Worm (Caenorhabditis elegans) whole organism, L4 larva: ENCODE data around the gene R11G1.7.

Experiments
- D1046.2 ChIP-seq: fragments of 200-800 bp; sonication (Bioruptor generic); IDR thresholded peaks from 2 replicates; pipeline ENCODE4 v1.3.6; 2022; ENCODE audit warnings: missing genetic modification characterization, missing compliant biosample characterization
- F10B5.3 ChIP-seq: sonication (generic microtip); optimal IDR thresholded peaks from 2 replicates; lab custom pipeline; 2016; ENCODE audit warnings: mild to moderate bottlenecking, missing genetic modification characterization, missing compliant biosample characterization
- F49E8.2 ChIP-seq: sonication (generic microtip); optimal IDR thresholded peaks from 2 replicates; lab custom pipeline; 2016; ENCODE audit warnings: missing compliant biosample characterization, mild to moderate bottlenecking, missing genetic modification characterization, borderline replicate concordance
- T20F7.1 ChIP-seq: fragments of 200-800 bp; sonication (Bioruptor generic); optimal IDR thresholded peaks from 2 replicates; lab custom pipeline; 2018; ENCODE audit warnings: mild to moderate bottlenecking, missing genetic modification characterization, missing compliant biosample characterization
- Y105C5A.15 ChIP-seq: fragments of 200-800 bp; sonication (Bioruptor generic); IDR thresholded peaks from 2 replicates; pipeline ENCODE4 v1.3.6; 2022; ENCODE audit warnings: missing genetic modification characterization, missing compliant biosample characterization
- Y48G9A.11 ChIP-seq: fragments of 200-800 bp; sonication (Bioruptor generic); IDR thresholded peaks from 2 replicates; pipeline ENCODE4 v1.3.6; 2022; ENCODE audit warnings: missing genetic modification reagents, missing genetic modification characterization, missing compliant biosample characterization
- Y75B8A.6 ChIP-seq: fragments of 200-800 bp; sonication (Bioruptor generic); IDR thresholded peaks from 2 replicates; pipeline ENCODE4 v1.3.6; 2022; ENCODE audit warnings: missing genetic modification reagents, missing genetic modification characterization, missing compliant biosample characterization
- aly-2 ChIP-seq: sonication (generic microtip); optimal IDR thresholded peaks from 2 replicates; lab custom pipeline; 2018; ENCODE audit warnings: missing biosample characterization, missing genetic modification characterization
- arid-1 ChIP-seq: fragments of 200-800 bp; sonication (Bioruptor generic); conservative IDR thresholded peaks from 2 replicates; pipeline ENCODE4 v1.3.6; 2022; ENCODE audit warnings: missing genetic modification reagents, missing genetic modification characterization, missing compliant biosample characterization
- attf-4 ChIP-seq: sonication (generic microtip); optimal IDR thresholded peaks from 3 replicates; lab custom pipeline; 2017; ENCODE audit warnings: missing biosample characterization, missing genetic modification characterization
- ceh-28 ChIP-seq: fragments of 150-350 bp; optimal IDR thresholded peaks from 2 replicates; lab custom pipeline; 2014; ENCODE audit warnings: missing biosample characterization, missing genetic modification reagents, missing genetic modification characterization
- ceh-44 ChIP-seq: fragments of 200-800 bp; sonication (Bioruptor generic); IDR thresholded peaks from 2 replicates; pipeline ENCODE4 v1.3.6; 2022; ENCODE audit warnings: missing genetic modification reagents, missing genetic modification characterization, missing compliant biosample characterization
- ceh-82 ChIP-seq: sonication (generic microtip); optimal IDR thresholded peaks from 2 replicates; lab custom pipeline; 2017; ENCODE audit warnings: missing biosample characterization, missing genetic modification characterization
- ces-1 ChIP-seq: fragments of 150-350 bp; sonication (generic microtip); optimal IDR thresholded peaks from 4 replicates; lab custom pipeline; 2014; ENCODE audit warnings: missing biosample characterization, missing genetic modification reagents, missing genetic modification characterization
- daf-19 ChIP-seq: fragments of 200-800 bp; sonication (Bioruptor generic); conservative IDR thresholded peaks from 2 replicates; pipeline ENCODE4 v1.3.6; 2022; ENCODE audit warnings: missing genetic modification characterization, missing compliant biosample characterization
- dmd-6 ChIP-seq: fragments of 200-800 bp; sonication (Bioruptor generic); IDR thresholded peaks from 2 replicates; pipeline ENCODE4 v1.3.6; 2022; ENCODE audit warnings: missing genetic modification reagents, missing genetic modification characterization, missing compliant biosample characterization
- dpl-1 ChIP-seq: fragments of 150-350 bp; optimal IDR thresholded peaks from 2 replicates; lab custom pipeline; 2014; ENCODE audit warnings: missing biosample characterization, missing genetic modification reagents, missing genetic modification characterization
- egl-27 ChIP-seq: sonication (generic microtip); optimal IDR thresholded peaks from 3 replicates; lab custom pipeline; 2017; ENCODE audit warnings: missing biosample characterization, missing genetic modification reagents, missing genetic modification characterization
- fkh-10 ChIP-seq: fragments of 150-350 bp; optimal IDR thresholded peaks from 2 replicates; lab custom pipeline; 2014; ENCODE audit warnings: missing biosample characterization, missing genetic modification reagents, missing genetic modification characterization
- hif-1 ChIP-seq, 2 experiments: sonication (generic microtip); optimal IDR thresholded peaks; 2 replicates each; lab custom pipeline; 2016 to 2017; ENCODE audit warnings: missing compliant biosample characterization in 2 of 2, missing genetic modification characterization in 2 of 2, missing genetic modification reagents in 2 of 2, missing genotype in 2 of 2, mild to moderate bottlenecking in 1 of 2
- hlh-11 ChIP-seq: fragments of 200-800 bp; sonication (Bioruptor generic); optimal IDR thresholded peaks from 2 replicates; lab custom pipeline; 2018; ENCODE audit warnings: mild to moderate bottlenecking, missing genetic modification characterization, missing compliant biosample characterization
- hmg-1.1 ChIP-seq: fragments of 200-800 bp; sonication (Bioruptor generic); IDR thresholded peaks from 2 replicates; pipeline ENCODE4 v1.3.6; 2022; ENCODE audit warnings: missing genetic modification reagents, missing genetic modification characterization, missing compliant biosample characterization
- jun-1 ChIP-seq: fragments of 150-350 bp; optimal IDR thresholded peaks from 2 replicates; lab custom pipeline; 2014; ENCODE audit warnings: missing biosample characterization, missing genetic modification reagents, missing genetic modification characterization
- lim-7 ChIP-seq: fragments of 200-800 bp; sonication (Bioruptor generic); IDR thresholded peaks from 2 replicates; pipeline ENCODE4 v1.3.6; 2022; ENCODE audit warnings: missing genetic modification characterization, missing compliant biosample characterization
- lin-1 ChIP-seq: fragments of 200-800 bp; sonication (Bioruptor generic); IDR thresholded peaks from 2 replicates; pipeline ENCODE4 v1.3.6; 2022; ENCODE audit warnings: missing genetic modification reagents, missing genetic modification characterization, missing compliant biosample characterization
- lin-38 ChIP-seq: fragments of 200-800 bp; sonication (Bioruptor generic); IDR thresholded peaks from 2 replicates; pipeline ENCODE4 v1.3.6; 2022; ENCODE audit warnings: missing genetic modification reagents, missing genetic modification characterization, missing compliant biosample characterization
- lin-39 ChIP-seq: fragments of 150-350 bp; optimal IDR thresholded peaks from 2 replicates; lab custom pipeline; 2014; ENCODE audit warnings: missing biosample characterization, missing genetic modification reagents, missing genetic modification characterization
- lsy-2 ChIP-seq, 2 experiments: fragments of 150-350 bp in 1 of 2; sonication (generic microtip) in 1 of 2; optimal IDR thresholded peaks; 2 replicates each; lab custom pipeline; 2014 to 2017; ENCODE audit warnings: missing biosample characterization in 2 of 2, missing genetic modification characterization in 2 of 2
- madf-5 ChIP-seq, 2 experiments: fragments of 200-800 bp; sonication (Bioruptor generic); IDR thresholded peaks; 2 replicates each; pipeline ENCODE4 v1.3.6; 2022; ENCODE audit warnings: missing compliant biosample characterization in 2 of 2, missing genetic modification characterization in 2 of 2
- madf-9 ChIP-seq: fragments of 200-800 bp; sonication (Bioruptor generic); conservative IDR thresholded peaks from 2 replicates; pipeline ENCODE4 v1.3.6; 2022; ENCODE audit warnings: missing genetic modification reagents, missing genetic modification characterization, missing compliant biosample characterization
- mdl-1 ChIP-seq, 2 experiments: fragments of 150-350 bp in 1 of 2; sonication (generic microtip) in 1 of 2; optimal IDR thresholded peaks; 2 replicates each; lab custom pipeline; 2014 to 2017; ENCODE audit warnings: missing biosample characterization in 2 of 2, missing genetic modification characterization in 2 of 2
- mdt-29 ChIP-seq: fragments of 200-800 bp; sonication (Bioruptor generic); IDR thresholded peaks from 2 replicates; pipeline ENCODE4 v1.3.6; 2022; ENCODE audit warnings: missing genetic modification reagents, missing genetic modification characterization, missing compliant biosample characterization
- mep-1 ChIP-seq: fragments of 150-350 bp; sonication (generic microtip); optimal IDR thresholded peaks from 3 replicates; lab custom pipeline; 2014; ENCODE audit warnings: missing biosample characterization, missing genetic modification characterization
- mes-2 ChIP-seq: sonication (generic microtip); optimal IDR thresholded peaks from 2 replicates; lab custom pipeline; 2016; ENCODE audit warnings: missing genotype, mild to moderate bottlenecking, missing genetic modification characterization, missing compliant biosample characterization; ENCODE audit not compliant: poor library complexity, severe bottlenecking
- nhr-10 ChIP-seq: fragments of 150-350 bp; optimal IDR thresholded peaks from 2 replicates; lab custom pipeline; 2014; ENCODE audit warnings: missing biosample characterization, missing genetic modification characterization
- nhr-11 ChIP-seq: fragments of 150-350 bp; optimal IDR thresholded peaks from 2 replicates; lab custom pipeline; 2014; ENCODE audit warnings: missing biosample characterization, missing genetic modification characterization
- nhr-111 ChIP-seq: fragments of 200-800 bp; sonication (Bioruptor generic); optimal IDR thresholded peaks from 2 replicates; lab custom pipeline; 2018; ENCODE audit warnings: mild to moderate bottlenecking, missing genetic modification characterization, missing compliant biosample characterization
- nhr-28 ChIP-seq: fragments of 150-350 bp; optimal IDR thresholded peaks from 2 replicates; lab custom pipeline; 2014; ENCODE audit warnings: missing biosample characterization, missing genetic modification characterization
- nhr-41 ChIP-seq: fragments of 200-800 bp; sonication (Bioruptor generic); IDR thresholded peaks from 2 replicates; pipeline ENCODE4 v1.3.6; 2022; ENCODE audit warnings: missing genetic modification reagents, missing genetic modification characterization, missing compliant biosample characterization
- nhr-6 ChIP-seq: fragments of 150-350 bp; optimal IDR thresholded peaks from 2 replicates; lab custom pipeline; 2014; ENCODE audit warnings: missing biosample characterization, missing genetic modification characterization
- nhr-76 ChIP-seq: fragments of 150-350 bp; optimal IDR thresholded peaks from 2 replicates; lab custom pipeline; 2014; ENCODE audit warnings: missing biosample characterization, missing genetic modification characterization
- pha-4 ChIP-seq, 2 experiments: fragments of 150-350 bp in 1 of 2; fragments of 200-800 bp in 1 of 2; sonication (Bioruptor generic) in 1 of 2; IDR thresholded peaks in 1 of 2; optimal IDR thresholded peaks in 1 of 2; 2 replicates each; pipeline versions ENCODE4 v1.3.6 to Lab custom; 2014 to 2022; ENCODE audit warnings: missing genetic modification characterization in 2 of 2, missing genetic modification reagents in 2 of 2, missing biosample characterization in 1 of 2, missing compliant biosample characterization in 1 of 2
- sdz-12 ChIP-seq: fragments of 200-800 bp; sonication (Bioruptor generic); optimal IDR thresholded peaks from 2 replicates; lab custom pipeline; 2018; ENCODE audit warnings: mild to moderate bottlenecking, missing genetic modification characterization, missing compliant biosample characterization
- skn-1 ChIP-seq: fragments of 150-350 bp; optimal IDR thresholded peaks from 2 replicates; lab custom pipeline; 2014; ENCODE audit warnings: missing biosample characterization, missing genetic modification characterization
- spr-1 ChIP-seq: sonication (generic microtip); optimal IDR thresholded peaks from 2 replicates; lab custom pipeline; 2016; ENCODE audit warnings: mild to moderate bottlenecking, missing genetic modification characterization, missing compliant biosample characterization
- tag-97 ChIP-seq: fragments of 200-800 bp; sonication (Bioruptor generic); IDR thresholded peaks from 2 replicates; pipeline ENCODE4 v1.3.6; 2022; ENCODE audit warnings: missing genetic modification characterization, missing compliant biosample characterization
- unc-62 ChIP-seq, 3 experiments: fragments of 150-350 bp in 1 of 3; sonication (generic microtip); optimal IDR thresholded peaks in 2 of 3; peaks in 1 of 3; 1 replicate in 1 of 3; 2 replicates in 2 of 3; lab custom pipeline; 2014 to 2017; ENCODE audit warnings: missing biosample characterization in 3 of 3, missing genetic modification characterization in 3 of 3, missing genetic modification reagents in 3 of 3, missing genotype in 1 of 3
- zfp-3 ChIP-seq: fragments of 200-800 bp; sonication (Bioruptor generic); conservative IDR thresholded peaks from 2 replicates; pipeline ENCODE4 v1.3.6; 2022; ENCODE audit warnings: missing genetic modification reagents, missing genetic modification characterization, missing compliant biosample characterization
- zip-11 ChIP-seq: fragments of 200-800 bp; sonication (Bioruptor generic); IDR thresholded peaks from 2 replicates; pipeline ENCODE4 v1.3.6; 2022; ENCODE audit warnings: missing genetic modification characterization, missing compliant biosample characterization
- zip-2 ChIP-seq: fragments of 150-350 bp; optimal IDR thresholded peaks from 2 replicates; lab custom pipeline; 2014; ENCODE audit warnings: missing biosample characterization, missing genetic modification characterization

The R11G1.7 gene

ce11 chrX:3678507-3679175 is 22.6 kb downstream of the R11G1.7 start, which contains the start of gene tag-52 (continued):
- TF ChIP-seq ceh-82 (no peak), T20F7.1 (GFP tag; lab: Kevin White, UChicago) (no peak), nhr-41 (GFP tag; lab: Robert Waterston, UW) (no peak), dpl-1 (GFP tag; lab: Kevin White, UChicago) (peak; percentile 35), arid-1 (GFP tag; lab: Robert Waterston, UW) (no peak), Y105C5A.15 (GFP tag; lab: Robert Waterston, UW) (no peak), aly-2 (no peak), dmd-6 (GFP tag; lab: Robert Waterston, UW) (peak; percentile 47; the same call in 1 of the 2 replicates), fkh-10 (GFP tag; lab: Kevin White, UChicago) (no peak), nhr-76 (tag; lab: Kevin White, UChicago) (no peak), F49E8.2 (tag; lab: Kevin White, UChicago) (no peak), mes-2 (tag; lab: Kevin White, UChicago) (no peak), nhr-111 (GFP tag; lab: Kevin White, UChicago) (no peak), ces-1 (GFP tag; lab: Kevin White, UChicago) (no peak), zfp-3 (no peak), jun-1 (no peak), nhr-11 (tag; lab: Kevin White, UChicago) (peak; percentile 13), lin-38 (GFP tag; lab: Robert Waterston, UW) (peak; percentile 64), attf-4 (no peak), hmg-1.1 (peak; percentile 57; the same call in 1 of the 2 replicates), egl-27 (tag; lab: Kevin White, UChicago) (no peak), mdl-1 (tag; optimal IDR thresholded peaks at IDR 0.05; lab: Kevin White, UChicago) (peak in 1 of 2 experiments; percentile 32), mep-1 (tag; lab: Kevin White, UChicago) (peak; percentile 60), Y75B8A.6 (GFP tag; lab: Robert Waterston, UW) (no peak), nhr-6 (tag; lab: Kevin White, UChicago) (peak; percentile 32), ceh-28 (tag; lab: Kevin White, UChicago) (no peak), daf-19 (GFP tag; lab: Robert Waterston, UW) (no peak), nhr-28 (peak; percentile 84), F10B5.3 (tag; lab: Kevin White, UChicago) (no peak), nhr-10 (tag; lab: Kevin White, UChicago) (no peak), zip-2 (tag; lab: Kevin White, UChicago) (no peak), pha-4 (GFP tag; IDR thresholded peaks at IDR 0.05; lab: Robert Waterston, UW) (no peak), pha-4 (tag; optimal IDR thresholded peaks at IDR 0.05; lab: Kevin White, UChicago) (no peak), sdz-12 (no peak), mdt-29 (no peak), unc-62 (GFP tag; optimal IDR thresholded peaks at IDR 0.05 in 1 of 2; lab: Kevin White, UChicago) (peak in 1 of 2 experiments; percentile 82), unc-62 (tag; optimal IDR thresholded peaks at IDR 0.05; lab: Kevin White, UChicago) (no peak), skn-1 (tag; lab: Kevin White, UChicago) (no peak), tag-97 (GFP tag; lab: Robert Waterston, UW) (no peak), lsy-2 (tag; optimal IDR thresholded peaks at IDR 0.05; lab: Kevin White, UChicago) (peak in 1 of 2 experiments; percentile 48), lin-1 (GFP tag; lab: Robert Waterston, UW) (no peak), madf-9 (GFP tag; lab: Robert Waterston, UW) (no peak), spr-1 (tag; lab: Kevin White, UChicago) (no peak), Y48G9A.11 (GFP tag; lab: Robert Waterston, UW) (no peak), hif-1 (tag; optimal IDR thresholded peaks at IDR 0.05; lab: Kevin White, UChicago) (peak in 1 of 2 experiments; percentile 32), D1046.2 (GFP tag; lab: Robert Waterston, UW) (no peak), madf-5 (GFP tag; IDR thresholded peaks at IDR 0.05; lab: Robert Waterston, UW) (no peak), hlh-11 (tag; lab: Kevin White, UChicago) (peak; percentile 83), lim-7 (GFP tag; lab: Robert Waterston, UW) (no peak), zip-11 (GFP tag; lab: Robert Waterston, UW) (no peak), ceh-44 (GFP tag; lab: Robert Waterston, UW) (no peak), lin-39 (tag; lab: Kevin White, UChicago) (no peak)
